Fruit fly (Drosophila melanogaster): ENCODE data around the gene sloth1.

DNA sequence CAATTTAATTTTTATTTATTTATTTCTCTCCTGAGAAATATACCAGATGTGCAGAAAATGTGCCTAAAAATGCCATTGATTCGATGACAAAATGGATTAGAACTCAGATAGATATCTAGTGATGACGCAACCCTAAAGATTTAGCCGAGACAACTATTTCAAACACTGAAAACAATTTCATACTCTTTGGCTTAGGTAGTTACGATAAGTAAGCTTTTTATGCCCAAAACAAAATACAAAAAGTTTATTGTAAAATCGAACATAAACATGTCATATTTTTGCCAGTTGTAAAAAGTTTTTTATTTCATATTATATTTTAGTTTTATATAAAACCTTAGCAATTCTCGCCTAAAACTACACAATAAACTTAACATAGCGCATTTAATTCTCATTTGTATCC lies 37.8 kb upstream of the sloth1 start, which contains the start of gene CG3040:
- peak in 1 of 2 experiments; percentile 37 for TF ChIP-seq CTCF (optimal IDR thresholded peaks at IDR 0.05)
- TF ChIP-seq CG8478 (optimal IDR thresholded peaks at IDR 0.05), result no peak

Data from S2 (cell line).